Worm (Caenorhabditis elegans) whole organism, dauer: ENCODE measurements around the gene cisd-3.1.

Experiments
- unc-62 ChIP-seq: sonication (generic microtip); optimal IDR thresholded peaks from 2 replicates; lab custom pipeline; 2017; ENCODE audit warnings: missing biosample characterization, missing genetic modification reagents, missing genetic modification characterization

cisd-3.1 gene

ce11 chrIII:4513926-4514325 lies 28.8 kb upstream of the cisd-3.1 start:
- no peak for TF ChIP-seq unc-62 (GFP tag; lab: Kevin White, UChicago)

- no peak for TF ChIP-seq unc-62 (GFP tag; lab: Kevin White, UChicago)
Observed at ce11 chrIII:4515173-4515572, 27.5 kb upstream of the cisd-3.1 start.

- no peak for TF ChIP-seq unc-62 (GFP tag; lab: Kevin White, UChicago)
Observed at ce11 chrIII:4517781-4518180, 24.9 kb upstream of the cisd-3.1 start.

- TF ChIP-seq unc-62 (GFP tag; lab: Kevin White, UChicago), result no peak
Observed at ce11 chrIII:4519410-4519809, 23.3 kb upstream of the cisd-3.1 start.

ce11 chrIII:4520057-4520456 lies 22.6 kb upstream of the cisd-3.1 start, which contains the start of gene cdh-4:
Gene cdh-4, plus strand, starts transcription at chrIII:4520357.
- TF ChIP-seq unc-62 (GFP tag; lab: Kevin White, UChicago), result no peak

ce11 chrIII:4523411-4523810 lies 19.3 kb upstream of the cisd-3.1 start:
- no peak for TF ChIP-seq unc-62 (GFP tag; lab: Kevin White, UChicago)

- no peak for TF ChIP-seq unc-62 (GFP tag; lab: Kevin White, UChicago)
Observed at ce11 chrIII:4524071-4524470, 18.6 kb upstream of the cisd-3.1 start.

- no peak for TF ChIP-seq unc-62 (GFP tag; lab: Kevin White, UChicago)
Observed at ce11 chrIII:4525998-4526397, 16.7 kb upstream of the cisd-3.1 start.

- TF ChIP-seq unc-62 (GFP tag; lab: Kevin White, UChicago), result no peak
Observed at ce11 chrIII:4530968-4531367, 11.7 kb upstream of the cisd-3.1 start.

- TF ChIP-seq unc-62 (GFP tag; lab: Kevin White, UChicago), result no peak
Observed at ce11 chrIII:4540604-4541003, 2.1 kb upstream of the cisd-3.1 start, which contains the start of gene ugt-62. Gene ugt-62, minus strand, starts transcription at chrIII:4540623.

- no peak for TF ChIP-seq unc-62 (GFP tag; lab: Kevin White, UChicago)
Observed at ce11 chrIII:4544959-4545358, 2.3 kb downstream of the cisd-3.1 start, which contains the start of gene M88.3. Gene M88.3, minus strand, starts transcription at chrIII:4545059.

ce11 chrIII:4548739-4549138 lies 6.1 kb downstream of the cisd-3.1 start, which contains the start of gene M88.4:
Gene M88.4, plus strand, starts transcription at chrIII:4549039.
- no peak for TF ChIP-seq unc-62 (GFP tag; lab: Kevin White, UChicago)

- no peak for TF ChIP-seq unc-62 (GFP tag; lab: Kevin White, UChicago)
Observed at ce11 chrIII:4551963-4552362, 9.3 kb downstream of the cisd-3.1 start.

ce11 chrIII:4552872-4553271 lies 10.2 kb downstream of the cisd-3.1 start:
- no peak for TF ChIP-seq unc-62 (GFP tag; lab: Kevin White, UChicago)

- TF ChIP-seq unc-62 (GFP tag; lab: Kevin White, UChicago), result no peak
Observed at ce11 chrIII:4553316-4553715, 10.6 kb downstream of the cisd-3.1 start, which contains the start of gene imph-1. Gene imph-1, plus strand, starts transcription at chrIII:4553616.

- no peak for TF ChIP-seq unc-62 (GFP tag; lab: Kevin White, UChicago)
Observed at ce11 chrIII:4555345-4555744, 12.7 kb downstream of the cisd-3.1 start.

ce11 chrIII:4560393-4560890 lies 17.8 kb downstream of the cisd-3.1 start:
- TF ChIP-seq unc-62 (GFP tag; lab: Kevin White, UChicago), result no peak
